Fruit fly (Drosophila melanogaster): ENCODE data around the gene Mipp1.

The Mipp1 gene

DNA sequence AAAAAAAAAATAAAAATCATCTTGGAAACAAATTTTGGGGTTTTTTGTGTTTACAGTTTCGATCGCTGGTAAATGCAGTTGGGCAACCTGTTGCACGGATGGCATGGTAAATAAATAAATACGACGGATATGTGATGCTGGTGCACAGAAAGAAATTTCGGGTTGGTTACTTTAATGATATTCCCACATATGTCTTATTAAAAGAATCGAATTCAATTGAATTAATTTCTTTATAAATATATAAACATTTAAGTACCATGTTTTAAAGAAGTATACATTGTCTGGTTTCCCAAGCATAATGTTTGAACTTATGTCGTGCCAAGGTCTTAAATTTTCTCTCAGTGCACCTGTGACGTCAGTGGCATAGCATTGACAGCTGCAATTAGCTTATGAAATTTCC, 5.6 kb downstream of the Mipp1 start (continued):
- TF ChIP-seq CG17186 (GFP tag; optimal IDR thresholded peaks at IDR 0.05) (no peak), twi (tag; optimal IDR thresholded peaks at IDR 0.05) (peak; percentile 47), phol (tag; optimal IDR thresholded peaks at IDR 0.05) (peak; percentile 79), CG32767 (GFP tag; IDR thresholded peaks at IDR 0.05) (0 out of 2 replicates have a peak, but pooled peaks have one; percentile 8), ara (GFP tag; IDR thresholded peaks at IDR 0.05) (peak; percentile 57; the same call in 1 of the 2 replicates), Sox100B (GFP tag; optimal IDR thresholded peaks at IDR 0.05) (peak; percentile 68), CG16813 (GFP tag; IDR thresholded peaks at IDR 0.05; ENCODE audit: partially characterized antibody) (no peak), PHDP (tag; optimal IDR thresholded peaks at IDR 0.05) (peak; percentile 76), maf-S (GFP tag; optimal IDR thresholded peaks at IDR 0.05) (no peak), ranshi (GFP tag; IDR thresholded peaks at IDR 0.05) (0 out of 2 replicates have a peak, but pooled peaks have one; percentile 52), hkb (optimal IDR thresholded peaks at IDR 0.05) (no peak), hkb (GFP tag; IDR thresholded peaks at IDR 0.05) (peak; percentile 75), CG2116 (GFP tag; optimal IDR thresholded peaks at IDR 0.05) (peak; percentile 11), ci (GFP tag; IDR thresholded peaks at IDR 0.05) (peak; percentile 85), CG13296 (GFP tag; optimal IDR thresholded peaks at IDR 0.05) (peak; percentile 44), CG11560 (tag; IDR thresholded peaks at IDR 0.05) (no peak), CG10462 (GFP tag; optimal IDR thresholded peaks at IDR 0.05) (no peak), CG17568 (GFP tag; optimal IDR thresholded peaks at IDR 0.05) (peak; percentile 12), eve (GFP tag; optimal IDR thresholded peaks at IDR 0.05) (peak in 1 of 2 experiments; percentile 76), Ada2b (GFP tag; IDR thresholded peaks at IDR 0.05) (peak; percentile 56), Dbx (GFP tag; IDR thresholded peaks at IDR 0.05) (no peak), CG13424 (tag; optimal IDR thresholded peaks at IDR 0.05) (peak; percentile 82), fd96Cb (tag; optimal IDR thresholded peaks at IDR 0.05) (peak; percentile 73), Oli (tag; optimal IDR thresholded peaks at IDR 0.05) (peak; percentile 71), grau (tag; optimal IDR thresholded peaks at IDR 0.05) (peak; percentile 68), prd (optimal IDR thresholded peaks at IDR 0.05) (no peak), prd (GFP tag; IDR thresholded peaks at IDR 0.05) (peak; percentile 73; the same call in 2 of the 3 replicates), B-H1 (GFP tag; IDR thresholded peaks at IDR 0.05) (peak; percentile 12; the same call in 1 of the 3 replicates), Six4 (GFP tag; optimal IDR thresholded peaks at IDR 0.05) (peak; percentile 42), CG30403 (GFP tag; optimal IDR thresholded peaks at IDR 0.05) (peak; percentile 43), Med (GFP tag) (peak; percentile 39), gem (tag; optimal IDR thresholded peaks at IDR 0.05) (peak; percentile 83), row (GFP tag; IDR thresholded peaks at IDR 0.05) (peak; percentile 72), CG3065 (GFP tag; optimal IDR thresholded peaks at IDR 0.05) (peak; percentile 38), CG30020 (tag; optimal IDR thresholded peaks at IDR 0.05) (peak; percentile 32), CG12942 (GFP tag; optimal IDR thresholded peaks at IDR 0.05) (peak; percentile 39), CG1529 (GFP tag; optimal IDR thresholded peaks at IDR 0.05) (peak; percentile 65), fd102C (GFP tag; optimal IDR thresholded peaks at IDR 0.05) (no peak), CG15011 (GFP tag; optimal IDR thresholded peaks at IDR 0.05) (peak; percentile 40), gt (GFP tag; IDR thresholded peaks at IDR 0.05) (no peak), CG10147 (GFP tag; optimal IDR thresholded peaks at IDR 0.05) (peak; percentile 12), slp2 (GFP tag; optimal IDR thresholded peaks at IDR 0.05) (no peak), H2.0 (GFP tag; IDR thresholded peaks at IDR 0.05) (peak; percentile 43; the same call in 1 of the 2 replicates), scrt (GFP tag; optimal IDR thresholded peaks at IDR 0.05) (peak; percentile 49), cwo (GFP tag; optimal IDR thresholded peaks at IDR 0.05) (peak; percentile 29), CG4820 (GFP tag; optimal IDR thresholded peaks at IDR 0.05) (peak; percentile 48), dati (GFP tag; IDR thresholded peaks at IDR 0.05) (no peak), ttk (GFP tag; IDR thresholded peaks at IDR 0.05) (0 out of 2 replicates have a peak, but pooled peaks have one; percentile 38), nau (GFP tag; optimal IDR thresholded peaks at IDR 0.05) (peak; percentile 43), CG2129 (GFP tag; IDR thresholded peaks at IDR 0.05; ENCODE audit: partially characterized antibody) (no peak), CG12391 (tag; optimal IDR thresholded peaks at IDR 0.05) (peak; percentile 79)
